Fruit fly (Drosophila melanogaster) whole organism, embryonic: Measurements from ENCODE around the gene CG13810.

Experiments used
- CG2120 ChIP-seq: fragments of 200-800 bp; sonication (Bioruptor generic); optimal IDR thresholded peaks from 3 replicates; lab custom pipeline; 2016; ENCODE audit warnings: missing biosample characterization, missing genetic modification characterization
- CG42726 ChIP-seq: fragments of 200-800 bp; sonication (Bioruptor generic); IDR thresholded peaks from 2 replicates; pipeline ENCODE4 v1.3.6; 2022; ENCODE audit warnings: missing biosample characterization, missing genetic modification characterization; ENCODE audit not compliant: partially characterized antibody
- CkIIα-i1 ChIP-seq: fragments of 200-800 bp; sonication (Bioruptor generic); IDR thresholded peaks from 2 replicates; pipeline ENCODE4 v1.3.6; 2022; ENCODE audit warnings: missing biosample characterization, missing genetic modification characterization
- NC2β ChIP-seq: fragments of 200-800 bp; sonication (Bioruptor generic); optimal IDR thresholded peaks from 2 replicates; lab custom pipeline; 2016; ENCODE audit warnings: missing biosample characterization, missing genetic modification characterization
- dysf ChIP-seq: fragments of 200-800 bp; sonication (Bioruptor generic); IDR thresholded peaks from 3 replicates; pipeline ENCODE4 v1.3.6; 2022; ENCODE audit warnings: missing biosample characterization, missing genetic modification characterization
- eve ChIP-seq, 2 experiments: fragments of >200 bp; optimal IDR thresholded peaks; 2 replicates each; lab custom pipeline; 2017; ENCODE audit warnings: missing biosample characterization in 2 of 2, missing genetic modification characterization in 2 of 2
- fd102C ChIP-seq: fragments of 200-800 bp; sonication (Bioruptor generic); optimal IDR thresholded peaks from 2 replicates; lab custom pipeline; 2018; ENCODE audit warnings: missing biosample characterization, mild to moderate bottlenecking, missing genetic modification characterization, moderate library complexity
- gcm ChIP-seq: fragments of 200-800 bp; sonication (Bioruptor generic); optimal IDR thresholded peaks from 2 replicates; lab custom pipeline; 2019; ENCODE audit warnings: missing biosample characterization, mild to moderate bottlenecking, missing genetic modification characterization, moderate library complexity
- gem ChIP-seq: fragments of 200-800 bp; sonication (Bioruptor generic); optimal IDR thresholded peaks from 2 replicates; lab custom pipeline; 2019; ENCODE audit warnings: missing biosample characterization, mild to moderate bottlenecking, missing genetic modification characterization, moderate library complexity
- insv ChIP-seq, 2 experiments: fragments of 200-800 bp; sonication (Bioruptor generic); optimal IDR thresholded peaks; 3 replicates each; lab custom pipeline; 2016 to 2018; ENCODE audit warnings: missing biosample characterization in 2 of 2, missing genetic modification characterization in 2 of 2
- lbe ChIP-seq: fragments of 200-800 bp; sonication (Bioruptor generic); optimal IDR thresholded peaks from 2 replicates; lab custom pipeline; 2016; ENCODE audit warnings: missing biosample characterization, mild to moderate bottlenecking, missing genetic modification characterization
- pan ChIP-seq, 4 experiments: fragments of >200 bp in 3 of 4; fragments of 200-800 bp in 1 of 4; sonication (Bioruptor generic) in 1 of 4; optimal IDR thresholded peaks in 3 of 4; IDR thresholded peaks in 1 of 4; 2 replicates each; pipeline versions ENCODE4 v1.3.6 to Lab custom; 2017 to 2022; ENCODE audit warnings: missing biosample characterization in 2 of 4, missing genetic modification characterization in 2 of 4, mixed read lengths in 1 of 4
- slbo ChIP-seq: fragments of 200-800 bp; sonication (Bioruptor generic); IDR thresholded peaks from 2 replicates; pipeline ENCODE4 v1.3.6; 2022; ENCODE audit warnings: missing biosample characterization, missing genetic modification characterization
- trem ChIP-seq: fragments of 200-800 bp; optimal IDR thresholded peaks from 3 replicates; lab custom pipeline; 2019; ENCODE audit warnings: missing biosample characterization, mild to moderate bottlenecking, missing genetic modification characterization, moderate library complexity

DNA sequence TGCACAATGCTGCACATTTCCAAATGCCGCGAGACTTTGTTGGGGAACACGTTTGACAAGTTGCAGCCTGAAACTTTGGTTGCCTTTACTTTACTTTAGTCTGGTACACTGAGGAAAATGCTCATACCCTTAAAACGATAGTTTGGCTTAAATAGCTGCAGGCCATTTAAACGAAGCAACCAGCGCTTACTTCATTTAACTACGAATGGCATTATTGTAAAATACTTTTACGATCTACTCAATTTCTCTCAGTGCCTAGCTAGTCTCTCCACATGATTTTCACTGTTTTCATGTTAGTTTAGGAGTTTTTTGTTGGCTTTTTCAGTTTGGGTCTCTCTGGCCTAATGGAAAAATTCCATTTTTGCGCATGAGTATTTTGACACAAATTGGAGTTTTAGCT lies 23.7 kb upstream of the CG13810 start:
- TF ChIP-seq lbe (GFP tag; lab: Kevin White, UChicago) (peak; percentile 59), slbo (GFP tag; lab: Robert Waterston, UW) (peak; percentile 70), pan (optimal IDR thresholded peaks at IDR 0.05; lab: Kevin White, UChicago) (no peak), pan (GFP tag; optimal IDR thresholded peaks at IDR 0.05 in 1 of 2, IDR thresholded peaks at IDR 0.05 in 1 of 2) (peak in 1 of 2 experiments; percentile 85), gem (peak; percentile 79), CkIIα-i1 (GFP tag; lab: Robert Waterston, UW) (peak; percentile 56; the same call in 1 of the 2 replicates), eve (GFP tag; optimal IDR thresholded peaks at IDR 0.05; lab: Kevin White, UChicago) (peak in 1 of 2 experiments; percentile 93), trem (peak; percentile 65), gcm (peak; percentile 59), dysf (peak; percentile 85), CG2120 (peak; percentile 16), CG42726 (GFP tag; lab: Robert Waterston, UW) (no peak), NC2β (peak; percentile 19), insv (GFP tag; optimal IDR thresholded peaks at IDR 0.05; lab: Kevin White, UChicago) (no peak), fd102C (GFP tag; lab: Kevin White, UChicago) (no peak)
